Fruit fly (Drosophila melanogaster): ENCODE data around the gene Oseg5.

The Oseg5 gene

dm6 chr2L:20797515-20797847 is 38.2 kb downstream of the Oseg5 start, which contains the start of gene CG9328 (continued):
- TF ChIP-seq CG3163 (GFP tag; optimal IDR thresholded peaks at IDR 0.05) (no peak), Rx (GFP tag; IDR thresholded peaks at IDR 0.05) (no peak), kah (GFP tag; optimal IDR thresholded peaks at IDR 0.05) (peak; percentile 39), CG6791 (GFP tag; IDR thresholded peaks at IDR 0.05; ENCODE audit: partially characterized antibody) (peak; percentile 63; the same call in 2 of the 3 replicates), disco-r (GFP tag; optimal IDR thresholded peaks at IDR 0.05) (no peak), CG31224 (GFP tag; IDR thresholded peaks at IDR 0.05) (no peak; the same call in 1 of the 2 replicates), ken (GFP tag; IDR thresholded peaks at IDR 0.05) (peak; percentile 27; the same call in 1 of the 3 replicates), CG7786 (GFP tag; optimal IDR thresholded peaks at IDR 0.05) (no peak), CG18262 (tag; optimal IDR thresholded peaks at IDR 0.05) (peak; percentile 58), zf30C (GFP tag; optimal IDR thresholded peaks at IDR 0.05) (peak; percentile 21), CG10147 (GFP tag; optimal IDR thresholded peaks at IDR 0.05) (no peak), CG2889 (GFP tag; IDR thresholded peaks at IDR 0.05) (no peak), gcm2 (GFP tag; optimal IDR thresholded peaks at IDR 0.05) (no peak), CG4360 (GFP tag; IDR thresholded peaks at IDR 0.05) (no peak), Fer1 (GFP tag; optimal IDR thresholded peaks at IDR 0.05) (peak; percentile 35), eve (GFP tag; optimal IDR thresholded peaks at IDR 0.05) (no peak), CG31441 (GFP tag; IDR thresholded peaks at IDR 0.05) (no peak; the same call in 1 of the 2 replicates), org-1 (GFP tag; optimal IDR thresholded peaks at IDR 0.05) (no peak), cad (GFP tag; optimal IDR thresholded peaks at IDR 0.05) (no peak), CG17361 (GFP tag; IDR thresholded peaks at IDR 0.05) (no peak), prd (optimal IDR thresholded peaks at IDR 0.05) (no peak), prd (GFP tag; IDR thresholded peaks at IDR 0.05) (peak; percentile 48; the same call in 1 of the 3 replicates), dpn (GFP tag; optimal IDR thresholded peaks at IDR 0.05) (peak; percentile 27 to 47), Ets97D (GFP tag; optimal IDR thresholded peaks at IDR 0.05) (peak; percentile 59), CG8089 (GFP tag; optimal IDR thresholded peaks at IDR 0.05) (peak; percentile 3), Ada2b (GFP tag; IDR thresholded peaks at IDR 0.05) (no peak), MESR4 (GFP tag; optimal IDR thresholded peaks at IDR 0.05) (peak; percentile 52), Sox100B (GFP tag; optimal IDR thresholded peaks at IDR 0.05) (no peak), al (GFP tag; IDR thresholded peaks at IDR 0.05) (no peak), NfI (GFP tag; optimal IDR thresholded peaks at IDR 0.05) (peak; percentile 3), bsh (GFP tag; optimal IDR thresholded peaks at IDR 0.05) (peak in 1 of 2 experiments; percentile 15), CTCF (GFP tag; optimal IDR thresholded peaks at IDR 0.05) (peak; percentile 4), unpg (GFP tag; optimal IDR thresholded peaks at IDR 0.05) (peak; percentile 46), Fer3 (tag; optimal IDR thresholded peaks at IDR 0.05) (peak; percentile 32), Hr78 (GFP tag; optimal IDR thresholded peaks at IDR 0.05) (no peak), CG11723 (GFP tag; optimal IDR thresholded peaks at IDR 0.05) (peak; percentile 6), CG18476 (GFP tag; optimal IDR thresholded peaks at IDR 0.05) (no peak), D19B (GFP tag; optimal IDR thresholded peaks at IDR 0.05) (peak; percentile 1), twi (tag; optimal IDR thresholded peaks at IDR 0.05) (no peak), Doc2 (GFP tag; IDR thresholded peaks at IDR 0.05) (no peak), slp2 (GFP tag; optimal IDR thresholded peaks at IDR 0.05) (peak; percentile 62), CG9817 (tag; optimal IDR thresholded peaks at IDR 0.05) (no peak), ash1 (GFP tag; optimal IDR thresholded peaks at IDR 0.05) (peak; percentile 32), CG11456 (GFP tag; IDR thresholded peaks at IDR 0.05) (peak; percentile 29; the same call in 1 of the 3 replicates), Bdp1 (GFP tag; optimal IDR thresholded peaks at IDR 0.05) (no peak), CG9876 (GFP tag; optimal IDR thresholded peaks at IDR 0.05) (no peak), HHEX (GFP tag; optimal IDR thresholded peaks at IDR 0.05) (no peak), B-H1 (GFP tag; IDR thresholded peaks at IDR 0.05) (no peak; the same call in 2 of the 3 replicates), CG11093 (GFP tag; IDR thresholded peaks at IDR 0.05) (no peak), ara (GFP tag; IDR thresholded peaks at IDR 0.05) (peak; percentile 25; the same call in 1 of the 2 replicates), eyg (GFP tag; optimal IDR thresholded peaks at IDR 0.05) (no peak), pan (optimal IDR thresholded peaks at IDR 0.05) (no peak), pan (GFP tag; optimal IDR thresholded peaks at IDR 0.05 in 1 of 2, IDR thresholded peaks at IDR 0.05 in 1 of 2) (peak in 1 of 2 experiments; percentile 67)

All from whole organism, embryonic.